Fruit fly (Drosophila melanogaster): ENCODE results near the gene RhoGEF3.

The RhoGEF3 gene

DNA sequence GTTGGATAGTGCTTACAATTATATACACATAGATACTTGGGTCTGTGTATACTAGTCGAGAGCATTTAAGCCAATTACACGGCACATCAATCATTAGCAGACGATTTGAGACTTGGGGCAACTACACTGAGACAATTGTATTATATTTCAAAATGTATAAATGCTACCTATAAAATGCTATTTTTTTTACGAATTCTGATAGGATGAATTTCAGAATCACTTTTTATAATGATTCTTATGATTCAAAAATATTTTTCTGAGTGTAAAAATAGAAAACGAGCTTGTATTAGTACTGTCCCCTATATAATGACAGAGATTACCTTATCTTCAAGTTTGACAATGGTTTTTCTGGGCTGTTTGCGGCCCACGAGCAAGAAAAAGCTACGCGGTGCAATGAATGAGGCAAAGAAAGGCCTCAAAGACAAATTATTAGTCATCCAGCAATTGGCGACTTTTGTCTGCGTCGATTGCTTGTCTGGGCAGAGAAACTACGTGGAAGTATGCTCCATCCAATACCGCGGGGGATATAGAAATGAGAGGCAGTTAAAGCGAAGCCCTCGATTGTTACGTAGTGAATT, 73.5 kb downstream of the RhoGEF3 start (continued):
- TF ChIP-seq CG7556 (GFP tag; optimal IDR thresholded peaks at IDR 0.05) (peak; percentile 69), CG9437 (GFP tag; optimal IDR thresholded peaks at IDR 0.05) (peak; percentile 51), ERR (GFP tag; optimal IDR thresholded peaks at IDR 0.05) (peak; percentile 35), sd (tag; optimal IDR thresholded peaks at IDR 0.05) (no peak), CG4282 (GFP tag; optimal IDR thresholded peaks at IDR 0.05) (no peak), Dfd (GFP tag; optimal IDR thresholded peaks at IDR 0.05) (no peak), nau (GFP tag; optimal IDR thresholded peaks at IDR 0.05) (no peak), CG12299 (tag; optimal IDR thresholded peaks at IDR 0.05) (peak; percentile 1), tx (GFP tag; optimal IDR thresholded peaks at IDR 0.05) (peak; percentile 37), Lpt (GFP tag; optimal IDR thresholded peaks at IDR 0.05) (no peak), ash1 (GFP tag; optimal IDR thresholded peaks at IDR 0.05) (no peak), CG18262 (tag; optimal IDR thresholded peaks at IDR 0.05) (peak; percentile 84), CG3281 (GFP tag; optimal IDR thresholded peaks at IDR 0.05) (peak; percentile 76), pros (GFP tag; optimal IDR thresholded peaks at IDR 0.05) (no peak), psq (GFP tag; optimal IDR thresholded peaks at IDR 0.05) (peak; percentile 29), CG2120 (GFP tag; optimal IDR thresholded peaks at IDR 0.05) (peak; percentile 84), gsb (GFP tag; IDR thresholded peaks at IDR 0.05) (peak; percentile 56; the same call in 1 of the 2 replicates), CG6813 (GFP tag; optimal IDR thresholded peaks at IDR 0.05) (no peak), jing (GFP tag; optimal IDR thresholded peaks at IDR 0.05) (no peak), CG5245 (GFP tag; optimal IDR thresholded peaks at IDR 0.05) (peak; percentile 67), Dbx (GFP tag; IDR thresholded peaks at IDR 0.05) (peak; percentile 85), CG11695 (GFP tag; IDR thresholded peaks at IDR 0.05) (peak; percentile 88), CG42726 (GFP tag; IDR thresholded peaks at IDR 0.05; ENCODE audit: partially characterized antibody) (no peak), Taf1 (GFP tag; IDR thresholded peaks at IDR 0.05) (peak; percentile 63), CG7357 (GFP tag; IDR thresholded peaks at IDR 0.05) (peak; percentile 65; the same call in 2 of the 3 replicates), CG5953 (GFP tag; IDR thresholded peaks at IDR 0.05) (peak; percentile 66), ato (GFP tag; IDR thresholded peaks at IDR 0.05; ENCODE audit: partially characterized antibody) (no peak), al (GFP tag; IDR thresholded peaks at IDR 0.05) (peak; percentile 68), Lhr (GFP tag; optimal IDR thresholded peaks at IDR 0.05) (no peak), CG15073 (GFP tag; optimal IDR thresholded peaks at IDR 0.05) (no peak), CG15696 (tag; optimal IDR thresholded peaks at IDR 0.05) (peak; percentile 13), yki (optimal IDR thresholded peaks at IDR 0.05) (no peak), CG15269 (tag; optimal IDR thresholded peaks at IDR 0.05) (peak; percentile 79), CG11504 (tag; optimal IDR thresholded peaks at IDR 0.05) (no peak), CG17328 (GFP tag; IDR thresholded peaks at IDR 0.05) (peak; percentile 77), slou (GFP tag; optimal IDR thresholded peaks at IDR 0.05) (no peak), CG12104 (GFP tag; optimal IDR thresholded peaks at IDR 0.05) (no peak), CG10543 (GFP tag; optimal IDR thresholded peaks at IDR 0.05) (no peak), CG16779 (GFP tag; IDR thresholded peaks at IDR 0.05) (no peak), lola (GFP tag; optimal IDR thresholded peaks at IDR 0.05) (peak in 1 of 3 experiments; percentile 23), ase (GFP tag; IDR thresholded peaks at IDR 0.05) (peak; percentile 69; the same call in 2 of the 3 replicates), CG8765 (GFP tag; IDR thresholded peaks at IDR 0.05) (0 out of 2 replicates have a peak, but pooled peaks have one; percentile 43), CG6689 (GFP tag; IDR thresholded peaks at IDR 0.05) (peak; percentile 87), Nf-YC (tag; optimal IDR thresholded peaks at IDR 0.05) (no peak), CG7271 (tag; optimal IDR thresholded peaks at IDR 0.05) (no peak), sna (GFP tag; IDR thresholded peaks at IDR 0.05; ENCODE audit: partially characterized antibody) (no peak), Optix (GFP tag; IDR thresholded peaks at IDR 0.05) (no peak), klu (GFP tag; IDR thresholded peaks at IDR 0.05) (peak; percentile 52), mld (GFP tag; IDR thresholded peaks at IDR 0.05; ENCODE audit: partially characterized antibody) (no peak), esg (GFP tag; conservative IDR thresholded peaks at IDR 0.05) (peak; percentile 52)

Measured in whole organism, embryonic.